Worm (Caenorhabditis elegans): ENCODE results near the gene fkb-1.

The fkb-1 gene

DNA sequence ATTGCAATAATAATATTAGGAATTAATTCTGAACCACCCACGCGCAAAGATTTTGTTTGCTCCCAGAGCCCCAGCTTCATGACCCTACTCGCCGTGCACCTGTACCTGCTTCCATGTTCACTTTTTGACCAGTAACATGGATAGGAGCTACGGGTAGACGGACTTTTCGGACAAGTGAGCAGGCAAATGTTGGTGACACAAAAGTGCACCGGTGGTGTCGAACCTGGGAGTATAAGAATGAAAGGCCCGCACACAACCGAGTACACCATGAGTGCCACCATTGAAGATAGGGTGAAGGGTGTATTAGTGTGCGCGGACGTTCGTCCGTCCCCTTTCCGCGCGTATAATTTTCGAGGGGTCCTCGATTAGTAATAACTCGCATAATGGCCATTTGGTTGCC lies 10.4 kb upstream of the fkb-1 start:
- peak; percentile 99 for TF ChIP-seq pes-1 (GFP tag; IDR thresholded peaks at IDR 0.05)
- peak; percentile 93 for TF ChIP-seq hmbx-1 (tag; optimal IDR thresholded peaks at IDR 0.05)
- peak; percentile 96 for TF ChIP-seq hnd-1 (tag; optimal IDR thresholded peaks at IDR 0.05)
- peak; percentile 99 for TF ChIP-seq sea-1 (GFP tag; conservative IDR thresholded peaks at IDR 0.05)
- peak; percentile 99 for TF ChIP-seq tra-4 (tag; optimal IDR thresholded peaks at IDR 0.05)
- peak; percentile 92 for TF ChIP-seq ama-1 (optimal IDR thresholded peaks at IDR 0.05)
- peak; percentile 100 for TF ChIP-seq aly-1 (tag; optimal IDR thresholded peaks at IDR 0.05)
- TF ChIP-seq scrt-1 (GFP tag; IDR thresholded peaks at IDR 0.05): peak; percentile 99
- peak; percentile 96 for TF ChIP-seq ets-7 (tag; optimal IDR thresholded peaks at IDR 0.05)
- TF ChIP-seq flt-1 (GFP tag; IDR thresholded peaks at IDR 0.05): peak; percentile 100
- peak; percentile 99 for TF ChIP-seq F13C5.2 (tag; optimal IDR thresholded peaks at IDR 0.05)
- peak; percentile 100 for TF ChIP-seq hmg-4 (GFP tag; optimal IDR thresholded peaks at IDR 0.05)
- TF ChIP-seq tbx-37 (GFP tag; conservative IDR thresholded peaks at IDR 0.05): peak; percentile 99
- peak; percentile 98 for TF ChIP-seq ceh-36 (tag; optimal IDR thresholded peaks at IDR 0.05)
- peak; percentile 99 for TF ChIP-seq tbx-11 (GFP tag; IDR thresholded peaks at IDR 0.05)
- TF ChIP-seq B0310.2 (tag; optimal IDR thresholded peaks at IDR 0.05): peak; percentile 99
- TF ChIP-seq ceh-13 (GFP tag; optimal IDR thresholded peaks at IDR 0.05): peak; percentile 98

DNA sequence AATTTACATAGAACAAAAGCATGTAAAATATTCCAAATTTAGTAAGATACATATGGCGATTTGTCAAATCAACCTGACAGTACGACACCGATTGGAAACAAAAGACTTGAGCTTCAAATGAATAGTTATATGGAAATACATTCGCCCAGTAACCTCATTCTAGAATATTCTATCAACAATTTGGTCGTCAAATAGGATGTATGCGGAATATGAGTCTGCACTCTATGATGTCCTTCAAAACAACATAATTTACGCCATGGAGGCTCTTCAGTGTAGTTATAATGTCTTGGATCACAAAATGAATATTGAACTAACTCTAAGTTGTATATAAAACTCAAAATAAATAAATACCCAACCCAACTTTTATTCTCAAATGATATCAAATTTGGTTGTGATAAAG lies 9.7 kb upstream of the fkb-1 start:
- TF ChIP-seq ceh-13 (GFP tag; optimal IDR thresholded peaks at IDR 0.05) (no peak), hnd-1 (tag; optimal IDR thresholded peaks at IDR 0.05) (no peak), tbx-37 (GFP tag; conservative IDR thresholded peaks at IDR 0.05) (0 out of 2 replicates have a peak, but pooled peaks have one; percentile 10), ets-7 (tag; optimal IDR thresholded peaks at IDR 0.05) (no peak), hmg-4 (GFP tag; optimal IDR thresholded peaks at IDR 0.05) (no peak)

DNA sequence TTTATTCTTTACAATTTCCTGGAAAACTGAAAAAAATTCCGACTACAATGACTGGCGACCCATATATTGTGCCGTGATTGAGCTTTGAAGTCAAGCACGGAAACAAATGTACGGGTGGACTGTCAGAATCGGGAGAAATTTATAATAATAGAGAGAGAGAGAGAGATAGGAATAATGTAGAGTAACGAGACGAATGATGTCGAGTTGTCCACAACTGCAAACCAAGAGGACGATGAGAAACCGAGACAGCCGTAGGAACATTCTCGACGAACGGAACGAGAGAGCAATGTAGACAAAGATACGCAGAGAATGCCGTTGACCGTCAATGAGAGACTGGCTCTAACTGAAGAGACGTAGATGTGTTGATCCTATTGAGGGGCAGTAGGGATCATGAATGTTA lies 8.8 kb upstream of the fkb-1 start:
- no peak for TF ChIP-seq hmbx-1 (tag; optimal IDR thresholded peaks at IDR 0.05)
- TF ChIP-seq tbx-37 (GFP tag; conservative IDR thresholded peaks at IDR 0.05): no peak
- no peak for TF ChIP-seq aly-1 (tag; optimal IDR thresholded peaks at IDR 0.05)
- TF ChIP-seq tra-4 (tag; optimal IDR thresholded peaks at IDR 0.05): peak; percentile 7
- no peak for TF ChIP-seq hnd-1 (tag; optimal IDR thresholded peaks at IDR 0.05)
- peak; percentile 13 for TF ChIP-seq ets-7 (tag; optimal IDR thresholded peaks at IDR 0.05)
- TF ChIP-seq ama-1 (optimal IDR thresholded peaks at IDR 0.05): peak; percentile 88
- TF ChIP-seq F13C5.2 (tag; optimal IDR thresholded peaks at IDR 0.05): no peak
- 0 out of 2 replicates have a peak, but pooled peaks have one; percentile 42 for TF ChIP-seq pes-1 (GFP tag; IDR thresholded peaks at IDR 0.05)
- TF ChIP-seq scrt-1 (GFP tag; IDR thresholded peaks at IDR 0.05): no peak
- no peak for TF ChIP-seq ceh-13 (GFP tag; optimal IDR thresholded peaks at IDR 0.05)
- no peak for TF ChIP-seq B0310.2 (tag; optimal IDR thresholded peaks at IDR 0.05)
- peak; percentile 20; the same call in 1 of the 2 replicates for TF ChIP-seq flt-1 (GFP tag; IDR thresholded peaks at IDR 0.05)
- TF ChIP-seq ceh-36 (tag; optimal IDR thresholded peaks at IDR 0.05): peak; percentile 25
- no peak for TF ChIP-seq sea-1 (GFP tag; conservative IDR thresholded peaks at IDR 0.05)
- TF ChIP-seq tbx-11 (GFP tag; IDR thresholded peaks at IDR 0.05): no peak
- TF ChIP-seq hmg-4 (GFP tag; optimal IDR thresholded peaks at IDR 0.05): peak; percentile 48

DNA sequence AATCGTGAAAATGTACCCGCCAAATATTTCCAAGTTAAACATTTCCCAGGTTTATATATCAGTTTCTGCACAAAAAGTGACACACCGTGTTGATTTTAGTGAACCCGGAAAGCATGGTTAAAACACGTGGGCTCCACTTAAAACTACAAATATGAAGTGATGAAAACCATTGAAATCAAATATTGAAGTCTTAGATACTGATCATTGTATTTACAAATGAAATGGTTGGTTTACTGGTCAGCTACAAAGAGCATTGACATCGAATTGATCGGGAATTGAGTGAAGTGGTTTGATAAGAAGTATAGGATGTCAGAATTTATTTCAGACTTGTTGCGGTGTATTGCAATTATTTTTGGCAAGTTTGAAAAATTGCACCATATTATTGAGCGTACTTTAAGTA lies 7.0 kb upstream of the fkb-1 start, which contains the start of gene hrg-5:
hrg-5 (minus strand) TSS at position 17 of the 400 bp plus-strand sequence.
- TF ChIP-seq sea-1 (GFP tag; conservative IDR thresholded peaks at IDR 0.05) (no peak), ets-7 (tag; optimal IDR thresholded peaks at IDR 0.05) (no peak), pes-1 (GFP tag; IDR thresholded peaks at IDR 0.05) (no peak), aly-1 (tag; optimal IDR thresholded peaks at IDR 0.05) (no peak), ceh-13 (GFP tag; optimal IDR thresholded peaks at IDR 0.05) (no peak), tbx-11 (GFP tag; IDR thresholded peaks at IDR 0.05) (no peak), F13C5.2 (tag; optimal IDR thresholded peaks at IDR 0.05) (no peak)

DNA sequence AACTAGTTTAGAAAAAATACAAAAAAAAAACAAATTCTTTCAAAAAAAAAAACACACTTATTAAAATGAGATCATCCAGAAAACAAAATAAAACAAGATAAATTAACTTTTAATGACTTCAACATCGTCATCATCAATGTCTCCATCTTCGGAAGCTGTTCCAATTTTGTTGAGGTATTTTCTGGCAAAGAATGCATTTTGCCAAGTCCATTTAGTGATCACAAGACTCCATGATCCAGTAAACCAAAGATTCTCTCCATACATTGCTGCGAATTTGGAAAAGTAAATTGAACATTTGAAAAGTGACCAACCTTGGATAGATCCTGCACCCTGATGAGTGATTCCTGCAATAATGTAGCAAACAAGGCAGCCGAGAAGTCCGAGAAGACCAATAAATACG lies 6.3 kb upstream of the fkb-1 start:
- TF ChIP-seq hnd-1 (tag; optimal IDR thresholded peaks at IDR 0.05) (no peak), ama-1 (optimal IDR thresholded peaks at IDR 0.05) (no peak)

DNA sequence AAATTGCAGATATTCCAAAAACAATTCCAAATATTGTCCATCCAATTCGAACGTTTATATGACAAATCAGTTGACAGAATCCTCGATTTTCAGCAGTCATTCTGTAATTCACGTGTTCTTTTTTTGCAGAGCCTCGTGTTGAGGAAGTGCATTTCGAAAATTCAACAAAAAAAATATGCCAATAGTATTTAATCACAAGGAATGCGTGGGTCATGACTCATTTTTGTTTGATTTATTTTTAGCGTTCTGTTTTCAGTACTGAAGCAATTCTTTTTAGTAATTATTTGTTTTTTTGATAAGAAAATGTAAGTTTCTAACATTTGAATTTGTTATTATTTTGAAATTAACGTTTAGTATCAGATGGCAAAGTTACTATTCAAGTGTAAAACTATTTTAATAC lies 5.5 kb upstream of the fkb-1 start, which contains the start of gene hrg-4:
hrg-4 (minus strand) TSS at position 101 of the 400 bp plus-strand sequence.
- no peak for TF ChIP-seq ceh-36 (tag; optimal IDR thresholded peaks at IDR 0.05)
- no peak for TF ChIP-seq pes-1 (GFP tag; IDR thresholded peaks at IDR 0.05)
- TF ChIP-seq hnd-1 (tag; optimal IDR thresholded peaks at IDR 0.05): no peak
- no peak for TF ChIP-seq F13C5.2 (tag; optimal IDR thresholded peaks at IDR 0.05)
- no peak for TF ChIP-seq tbx-11 (GFP tag; IDR thresholded peaks at IDR 0.05)
- no peak for TF ChIP-seq ama-1 (optimal IDR thresholded peaks at IDR 0.05)
- TF ChIP-seq hmbx-1 (tag; optimal IDR thresholded peaks at IDR 0.05): no peak
- no peak for TF ChIP-seq hmg-4 (GFP tag; optimal IDR thresholded peaks at IDR 0.05)
- TF ChIP-seq flt-1 (GFP tag; IDR thresholded peaks at IDR 0.05): no peak
- no peak for TF ChIP-seq tra-4 (tag; optimal IDR thresholded peaks at IDR 0.05)
- TF ChIP-seq sea-1 (GFP tag; conservative IDR thresholded peaks at IDR 0.05): no peak
- no peak for TF ChIP-seq scrt-1 (GFP tag; IDR thresholded peaks at IDR 0.05)
- no peak for TF ChIP-seq ets-7 (tag; optimal IDR thresholded peaks at IDR 0.05)
- no peak for TF ChIP-seq ceh-13 (GFP tag; optimal IDR thresholded peaks at IDR 0.05)
- TF ChIP-seq tbx-37 (GFP tag; conservative IDR thresholded peaks at IDR 0.05): no peak
- TF ChIP-seq aly-1 (tag; optimal IDR thresholded peaks at IDR 0.05): no peak
- no peak for TF ChIP-seq B0310.2 (tag; optimal IDR thresholded peaks at IDR 0.05)

DNA sequence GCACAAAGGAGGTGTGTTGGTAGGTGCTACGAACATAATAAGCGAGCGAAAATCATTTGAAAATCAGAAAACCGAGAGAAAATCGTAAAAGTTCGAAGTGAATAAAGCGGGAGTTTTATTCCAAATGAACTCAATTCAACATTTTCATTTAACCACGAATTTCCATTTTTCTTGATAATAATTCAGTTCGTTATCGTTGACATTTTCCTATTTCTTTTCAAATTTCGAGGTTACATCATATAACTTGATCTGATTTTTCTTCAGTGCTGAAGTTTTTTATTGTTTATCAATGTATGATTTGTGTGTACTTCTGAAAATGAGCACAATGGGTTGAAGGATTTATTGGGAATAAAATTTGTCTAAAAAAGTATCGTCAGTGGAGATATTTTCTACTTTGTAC lies 4.7 kb upstream of the fkb-1 start:
- TF ChIP-seq ceh-13 (GFP tag; optimal IDR thresholded peaks at IDR 0.05) (no peak), tbx-11 (GFP tag; IDR thresholded peaks at IDR 0.05) (no peak), B0310.2 (tag; optimal IDR thresholded peaks at IDR 0.05) (no peak), sea-1 (GFP tag; conservative IDR thresholded peaks at IDR 0.05) (no peak), scrt-1 (GFP tag; IDR thresholded peaks at IDR 0.05) (no peak), F13C5.2 (tag; optimal IDR thresholded peaks at IDR 0.05) (no peak), hnd-1 (tag; optimal IDR thresholded peaks at IDR 0.05) (no peak)

DNA sequence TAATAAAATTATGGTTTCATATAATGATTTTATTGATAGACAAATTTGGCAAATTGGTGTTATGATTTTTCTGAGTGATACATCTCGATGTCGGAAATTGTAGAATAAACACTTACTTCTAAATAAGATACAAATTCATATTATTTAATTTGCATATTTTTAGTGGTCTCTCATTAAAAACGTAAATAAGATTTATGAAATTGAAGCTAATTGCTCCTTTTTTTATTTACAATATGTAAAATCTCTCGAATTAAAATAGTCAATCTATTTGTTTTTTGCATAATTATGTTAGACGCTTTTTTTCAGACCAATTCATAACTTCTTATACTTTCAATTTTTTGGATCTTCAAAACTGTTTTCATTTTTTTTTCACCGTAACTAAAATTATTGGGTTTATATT lies 4.1 kb upstream of the fkb-1 start, which contains the start of gene hrg-6:
hrg-6 (plus strand) TSS at position 301 of the 400 bp plus-strand sequence.
- no peak for TF ChIP-seq ceh-36 (tag; optimal IDR thresholded peaks at IDR 0.05)
- no peak for TF ChIP-seq B0310.2 (tag; optimal IDR thresholded peaks at IDR 0.05)
- TF ChIP-seq hnd-1 (tag; optimal IDR thresholded peaks at IDR 0.05): no peak
- no peak for TF ChIP-seq ceh-13 (GFP tag; optimal IDR thresholded peaks at IDR 0.05)
- no peak for TF ChIP-seq tbx-11 (GFP tag; IDR thresholded peaks at IDR 0.05)
- TF ChIP-seq flt-1 (GFP tag; IDR thresholded peaks at IDR 0.05): no peak
- no peak for TF ChIP-seq pes-1 (GFP tag; IDR thresholded peaks at IDR 0.05)
- no peak for TF ChIP-seq aly-1 (tag; optimal IDR thresholded peaks at IDR 0.05)
- TF ChIP-seq ets-7 (tag; optimal IDR thresholded peaks at IDR 0.05): no peak
- TF ChIP-seq hmbx-1 (tag; optimal IDR thresholded peaks at IDR 0.05): no peak
- TF ChIP-seq ama-1 (optimal IDR thresholded peaks at IDR 0.05): no peak
- TF ChIP-seq hmg-4 (GFP tag; optimal IDR thresholded peaks at IDR 0.05): no peak
- TF ChIP-seq tra-4 (tag; optimal IDR thresholded peaks at IDR 0.05): no peak
- TF ChIP-seq F13C5.2 (tag; optimal IDR thresholded peaks at IDR 0.05): no peak
